Worm (Caenorhabditis elegans) whole organism, L1 larva: Measurements from ENCODE around the gene dbn-1.
A peak's percentile ranks its signal among the peaks of the same experiment; 100 is the strongest.

Source experiments
- C04F5.9 ChIP-seq: sonication (generic microtip); optimal IDR thresholded peaks from 2 replicates; lab custom pipeline; 2016; ENCODE audit warnings: missing genetic modification characterization, missing compliant biosample characterization
- C16A3.4 ChIP-seq: fragments of 150-350 bp; optimal IDR thresholded peaks from 2 replicates; lab custom pipeline; 2014; ENCODE audit warnings: missing biosample characterization, missing genetic modification characterization
- F16B12.6 ChIP-seq: fragments of 150-350 bp; optimal IDR thresholded peaks from 2 replicates; lab custom pipeline; 2014; ENCODE audit warnings: missing biosample characterization, missing genetic modification characterization
- Y116A8C.19 ChIP-seq: sonication (generic microtip); optimal IDR thresholded peaks from 2 replicates; lab custom pipeline; 2016; ENCODE audit warnings: missing compliant biosample characterization, missing genetic modification characterization, borderline replicate concordance
- aha-1 ChIP-seq: fragments of 150-350 bp; optimal IDR thresholded peaks from 2 replicates; lab custom pipeline; 2014; ENCODE audit warnings: missing biosample characterization, missing genetic modification characterization
- ama-1 ChIP-seq: fragments of 150-350 bp; optimal IDR thresholded peaks from 2 replicates; lab custom pipeline; 2014
- blmp-1 ChIP-seq: fragments of 150-350 bp; optimal IDR thresholded peaks from 2 replicates; lab custom pipeline; 2014; ENCODE audit warnings: missing biosample characterization, missing genetic modification characterization
- ceh-63 ChIP-seq: fragments of 200-800 bp; sonication (Bioruptor generic); optimal IDR thresholded peaks from 2 replicates; lab custom pipeline; 2018; ENCODE audit warnings: mild to moderate bottlenecking, missing genetic modification characterization, missing compliant biosample characterization
- ceh-8 ChIP-seq: fragments of 200-800 bp; sonication (Bioruptor generic); optimal IDR thresholded peaks from 2 replicates; lab custom pipeline; 2018; ENCODE audit warnings: mild to moderate bottlenecking, missing genetic modification characterization, moderate library complexity, missing compliant biosample characterization
- ceh-82 ChIP-seq, 3 experiments: fragments of 150-350 bp in 1 of 3; sonication (generic microtip) in 2 of 3; optimal IDR thresholded peaks; 2 replicates each; lab custom pipeline; 2014 to 2017; ENCODE audit warnings: missing biosample characterization in 3 of 3, missing genetic modification characterization in 3 of 3
- ceh-88 ChIP-seq: fragments of 200-800 bp; sonication (Bioruptor generic); IDR thresholded peaks from 2 replicates; pipeline ENCODE4 v1.3.6; 2022; ENCODE audit warnings: missing genetic modification characterization, missing compliant biosample characterization
- ceh-90 ChIP-seq: sonication (generic microtip); optimal IDR thresholded peaks from 2 replicates; lab custom pipeline; 2016; ENCODE audit warnings: missing genetic modification characterization, missing compliant biosample characterization
- ces-1 ChIP-seq: fragments of 150-350 bp; optimal IDR thresholded peaks from 2 replicates; lab custom pipeline; 2014; ENCODE audit warnings: missing biosample characterization, missing genetic modification reagents, missing genetic modification characterization
- dsc-1 ChIP-seq: sonication (generic microtip); optimal IDR thresholded peaks from 2 replicates; lab custom pipeline; 2016; ENCODE audit warnings: mild to moderate bottlenecking, missing genetic modification characterization, missing compliant biosample characterization
- efl-3 ChIP-seq: fragments of 200-800 bp; sonication (Bioruptor generic); optimal IDR thresholded peaks from 2 replicates; lab custom pipeline; 2018; ENCODE audit warnings: mild to moderate bottlenecking, missing genetic modification characterization, missing compliant biosample characterization
- elt-3 ChIP-seq, 6 experiments: fragments of 150-350 bp in 1 of 6; sonication (generic microtip); optimal IDR thresholded peaks; 2 replicates each; lab custom pipeline; 2017 to 2018; ENCODE audit warnings: missing biosample characterization in 6 of 6, missing genetic modification characterization in 6 of 6, inconsistent platforms in 1 of 6
- ets-5 ChIP-seq: fragments of 200-800 bp; sonication (Bioruptor generic); IDR thresholded peaks from 2 replicates; pipeline ENCODE4 v1.3.6; 2022; ENCODE audit warnings: missing genetic modification characterization, missing compliant biosample characterization
- fkh-8 ChIP-seq: sonication (generic microtip); optimal IDR thresholded peaks from 2 replicates; lab custom pipeline; 2016; ENCODE audit warnings: mild to moderate bottlenecking, missing genetic modification characterization, missing compliant biosample characterization
- fos-1 ChIP-seq: fragments of 150-350 bp; optimal IDR thresholded peaks from 2 replicates; lab custom pipeline; 2014; ENCODE audit warnings: missing biosample characterization, missing genetic modification characterization
- hlh-17 ChIP-seq: fragments of 200-800 bp; sonication (Bioruptor generic); optimal IDR thresholded peaks from 2 replicates; lab custom pipeline; 2018; ENCODE audit warnings: missing genetic modification characterization, mild to moderate bottlenecking, missing compliant biosample characterization, moderate library complexity, borderline replicate concordance
- hpl-2 ChIP-seq: fragments of 150-350 bp; optimal IDR thresholded peaks from 2 replicates; lab custom pipeline; 2014; ENCODE audit warnings: missing biosample characterization, missing genetic modification reagents, missing genetic modification characterization
- jun-1 ChIP-seq: fragments of 150-350 bp; optimal IDR thresholded peaks from 2 replicates; lab custom pipeline; 2014; ENCODE audit warnings: missing biosample characterization, missing genetic modification reagents, missing genetic modification characterization
- lin-15B ChIP-seq: fragments of 150-350 bp; sonication (generic microtip); optimal IDR thresholded peaks from 3 replicates; lab custom pipeline; 2014; ENCODE audit warnings: missing biosample characterization, missing genetic modification characterization
- lin-35 ChIP-seq, 2 experiments: fragments of 150-350 bp; optimal IDR thresholded peaks; 2 replicates each; lab custom pipeline; 2014; ENCODE audit warnings: missing biosample characterization in 2 of 2, missing genetic modification characterization in 2 of 2, missing genetic modification reagents in 2 of 2
- lin-39 ChIP-seq: fragments of 150-350 bp; optimal IDR thresholded peaks from 2 replicates; lab custom pipeline; 2014; ENCODE audit warnings: missing biosample characterization, missing genetic modification reagents, missing genetic modification characterization
- lsy-2 ChIP-seq, 2 experiments: fragments of 150-350 bp; optimal IDR thresholded peaks; 2 replicates each; lab custom pipeline; 2014; ENCODE audit warnings: missing biosample characterization in 2 of 2, missing genetic modification characterization in 2 of 2
- mab-9 ChIP-seq: fragments of 200-800 bp; sonication (Bioruptor generic); IDR thresholded peaks from 2 replicates; pipeline ENCODE4 v1.3.6; 2022; ENCODE audit warnings: missing genetic modification reagents, missing genetic modification characterization, missing compliant biosample characterization
- mep-1 ChIP-seq: fragments of 150-350 bp; optimal IDR thresholded peaks from 2 replicates; lab custom pipeline; 2014; ENCODE audit warnings: missing biosample characterization, missing genetic modification characterization
- nhr-11 ChIP-seq: fragments of 150-350 bp; optimal IDR thresholded peaks from 2 replicates; lab custom pipeline; 2014; ENCODE audit warnings: missing biosample characterization, missing genetic modification characterization
- nhr-12 ChIP-seq: sonication (generic microtip); optimal IDR thresholded peaks from 2 replicates; lab custom pipeline; 2017; ENCODE audit warnings: missing biosample characterization, missing genetic modification characterization
- nhr-20 ChIP-seq: sonication (generic microtip); optimal IDR thresholded peaks from 2 replicates; lab custom pipeline; 2016; ENCODE audit warnings: mild to moderate bottlenecking, missing genetic modification characterization, missing compliant biosample characterization
- nhr-237 ChIP-seq: fragments of 150-350 bp; optimal IDR thresholded peaks from 2 replicates; lab custom pipeline; 2014; ENCODE audit warnings: missing biosample characterization, missing genetic modification characterization
- nhr-28 ChIP-seq: fragments of 150-350 bp; optimal IDR thresholded peaks from 2 replicates; lab custom pipeline; 2014; ENCODE audit warnings: missing biosample characterization, missing genetic modification characterization
- nhr-47 ChIP-seq: sonication (generic microtip); optimal IDR thresholded peaks from 2 replicates; lab custom pipeline; 2016; ENCODE audit warnings: mild to moderate bottlenecking, missing genetic modification characterization, moderate library complexity, missing compliant biosample characterization
- nhr-76 ChIP-seq: sonication (generic microtip); optimal IDR thresholded peaks from 2 replicates; lab custom pipeline; 2017; ENCODE audit warnings: missing biosample characterization, missing genetic modification characterization
- nhr-77 ChIP-seq: fragments of 150-350 bp; optimal IDR thresholded peaks from 2 replicates; lab custom pipeline; 2014; ENCODE audit warnings: missing biosample characterization, missing genetic modification characterization
- nhr-84 ChIP-seq: sonication (generic microtip); optimal IDR thresholded peaks from 2 replicates; lab custom pipeline; 2017; ENCODE audit warnings: missing biosample characterization, missing genetic modification characterization
- nhr-85 ChIP-seq: sonication (generic microtip); peaks from one replicate; lab custom pipeline; 2016; ENCODE audit warnings: missing genetic modification characterization, inconsistent platforms, missing compliant biosample characterization
- nhr-90 ChIP-seq: sonication (generic microtip); optimal IDR thresholded peaks from 2 replicates; lab custom pipeline; 2016; ENCODE audit warnings: mild to moderate bottlenecking, missing genetic modification characterization, missing compliant biosample characterization; ENCODE audit not compliant: poor library complexity
- pag-3 ChIP-seq: sonication (generic microtip); optimal IDR thresholded peaks from 2 replicates; lab custom pipeline; 2017; ENCODE audit warnings: missing genetic modification characterization, mild to moderate bottlenecking, missing compliant biosample characterization, antibody characterized with exemption, borderline replicate concordance; ENCODE audit not compliant: insufficient read depth
- pax-3 ChIP-seq: fragments of 200-800 bp; sonication (Bioruptor generic); optimal IDR thresholded peaks from 2 replicates; lab custom pipeline; 2018; ENCODE audit warnings: mild to moderate bottlenecking, missing genetic modification characterization, moderate library complexity, missing compliant biosample characterization
- pqm-1 ChIP-seq: sonication (generic microtip); optimal IDR thresholded peaks from 3 replicates; lab custom pipeline; 2017; ENCODE audit warnings: missing biosample characterization, missing genetic modification characterization
- rnt-1 ChIP-seq: sonication (generic microtip); optimal IDR thresholded peaks from 2 replicates; lab custom pipeline; 2016; ENCODE audit warnings: mild to moderate bottlenecking, missing genetic modification characterization, moderate library complexity, missing compliant biosample characterization
- skn-1 ChIP-seq: fragments of 150-350 bp; optimal IDR thresholded peaks from 2 replicates; lab custom pipeline; 2014; ENCODE audit warnings: missing biosample characterization, missing genetic modification characterization
- sup-37 ChIP-seq: fragments of 200-800 bp; sonication (Bioruptor generic); optimal IDR thresholded peaks from 2 replicates; lab custom pipeline; 2018; ENCODE audit warnings: mild to moderate bottlenecking, missing genetic modification characterization, missing compliant biosample characterization
- tbx-2 ChIP-seq: sonication (generic microtip); optimal IDR thresholded peaks from 2 replicates; lab custom pipeline; 2016; ENCODE audit warnings: missing genetic modification characterization, missing compliant biosample characterization
- unc-130 ChIP-seq: fragments of 150-350 bp; optimal IDR thresholded peaks from 2 replicates; lab custom pipeline; 2017; ENCODE audit warnings: missing biosample characterization, missing genetic modification characterization, inconsistent platforms
- unc-62 ChIP-seq: fragments of 150-350 bp; optimal IDR thresholded peaks from 2 replicates; lab custom pipeline; 2014; ENCODE audit warnings: missing biosample characterization, missing genetic modification reagents, missing genetic modification characterization
- unc-98 ChIP-seq: fragments of 200-800 bp; sonication (Bioruptor generic); IDR thresholded peaks from 2 replicates; pipeline ENCODE4 v1.3.6; 2022; ENCODE audit warnings: missing genetic modification characterization, missing compliant biosample characterization
- vab-15 ChIP-seq: sonication (generic microtip); optimal IDR thresholded peaks from 2 replicates; lab custom pipeline; 2017; ENCODE audit warnings: missing genotype, mild to moderate bottlenecking, missing genetic modification characterization, missing compliant biosample characterization
- xbp-1 ChIP-seq: sonication (generic microtip); optimal IDR thresholded peaks from 2 replicates; lab custom pipeline; 2016; ENCODE audit warnings: missing genetic modification characterization, missing compliant biosample characterization
- zag-1 ChIP-seq: fragments of 150-350 bp; optimal IDR thresholded peaks from 2 replicates; lab custom pipeline; 2014; ENCODE audit warnings: missing biosample characterization, missing genetic modification characterization
- ztf-11 ChIP-seq, 2 experiments: sonication (generic microtip); optimal IDR thresholded peaks; 2 replicates each; lab custom pipeline; 2016 to 2017; ENCODE audit warnings: missing genetic modification characterization in 2 of 2, missing biosample characterization in 1 of 2, missing compliant biosample characterization in 1 of 2
- ztf-4 ChIP-seq: fragments of 150-350 bp; optimal IDR thresholded peaks from 2 replicates; lab custom pipeline; 2014; ENCODE audit warnings: missing biosample characterization, missing genetic modification characterization

Gene dbn-1

ce11 chrIII:13712854-13713293 is 49.0 kb downstream of the dbn-1 start (continued):
- TF ChIP-seq lin-39 (tag; lab: Kevin White, UChicago) (no peak), ceh-63 (no peak), nhr-47 (tag; lab: Kevin White, UChicago) (peak; percentile 62), pax-3 (tag; lab: Kevin White, UChicago) (no peak), fos-1 (tag; lab: Kevin White, UChicago) (no peak), C16A3.4 (tag; lab: Kevin White, UChicago) (no peak), F16B12.6 (no peak), skn-1 (no peak), ces-1 (no peak), blmp-1 (tag; lab: Kevin White, UChicago) (peak; percentile 69), nhr-28 (no peak), nhr-90 (no peak), nhr-237 (tag; lab: Kevin White, UChicago) (no peak), mab-9 (GFP tag; lab: Robert Waterston, UW) (no peak), lsy-2 (tag; optimal IDR thresholded peaks at IDR 0.05; lab: Kevin White, UChicago) (peak; percentile 8 to 36), fkh-8 (peak; percentile 64), pqm-1 (tag; lab: Kevin White, UChicago) (no peak), ztf-11 (tag; optimal IDR thresholded peaks at IDR 0.05; lab: Kevin White, UChicago) (peak in 1 of 2 experiments; percentile 21), lin-15B (tag; lab: Kevin White, UChicago) (no peak), Y116A8C.19 (tag; lab: Kevin White, UChicago) (no peak), nhr-20 (tag; lab: Kevin White, UChicago) (peak; percentile 6), rnt-1 (tag; lab: Kevin White, UChicago) (peak; percentile 38), nhr-11 (tag; lab: Kevin White, UChicago) (no peak), ama-1 (lab: Kevin White, UChicago) (no peak), ceh-8 (GFP tag; lab: Kevin White, UChicago) (no peak), hpl-2 (no peak), unc-130 (peak; percentile 25), ztf-4 (peak; percentile 7), hlh-17 (no peak), ceh-90 (tag; lab: Kevin White, UChicago) (no peak), nhr-12 (tag; lab: Kevin White, UChicago) (no peak), vab-15 (no peak), unc-62 (GFP tag; lab: Kevin White, UChicago) (no peak), xbp-1 (peak; percentile 0), dsc-1 (peak; percentile 13), sup-37 (GFP tag; lab: Kevin White, UChicago) (no peak), ets-5 (GFP tag; lab: Robert Waterston, UW) (no peak), zag-1 (no peak), ceh-88 (no peak), lin-35 (GFP tag; optimal IDR thresholded peaks at IDR 0.05; lab: Kevin White, UChicago) (peak in 1 of 2 experiments; percentile 12), tbx-2 (tag; lab: Kevin White, UChicago) (peak; percentile 17), ceh-82 (tag; optimal IDR thresholded peaks at IDR 0.05; lab: Kevin White, UChicago) (peak; percentile 9 to 22 (median 9)), aha-1 (tag; lab: Kevin White, UChicago) (no peak), nhr-77 (tag; lab: Kevin White, UChicago) (no peak), elt-3 (tag; optimal IDR thresholded peaks at IDR 0.05; lab: Kevin White, UChicago) (no peak), nhr-76 (no peak), nhr-84 (tag; lab: Kevin White, UChicago) (no peak), nhr-85 (tag; lab: Kevin White, UChicago) (peak; percentile 68), C04F5.9 (tag; lab: Kevin White, UChicago) (no peak), mep-1 (tag; lab: Kevin White, UChicago) (no peak), pag-3 (tag; lab: Kevin White, UChicago) (no peak), efl-3 (GFP tag; lab: Kevin White, UChicago) (no peak), jun-1 (tag; lab: Kevin White, UChicago) (peak; percentile 49), unc-98 (GFP tag; lab: Robert Waterston, UW) (no peak)
